Fruit fly (Drosophila melanogaster): ENCODE data around the gene CG4297.

The CG4297 gene

DNA sequence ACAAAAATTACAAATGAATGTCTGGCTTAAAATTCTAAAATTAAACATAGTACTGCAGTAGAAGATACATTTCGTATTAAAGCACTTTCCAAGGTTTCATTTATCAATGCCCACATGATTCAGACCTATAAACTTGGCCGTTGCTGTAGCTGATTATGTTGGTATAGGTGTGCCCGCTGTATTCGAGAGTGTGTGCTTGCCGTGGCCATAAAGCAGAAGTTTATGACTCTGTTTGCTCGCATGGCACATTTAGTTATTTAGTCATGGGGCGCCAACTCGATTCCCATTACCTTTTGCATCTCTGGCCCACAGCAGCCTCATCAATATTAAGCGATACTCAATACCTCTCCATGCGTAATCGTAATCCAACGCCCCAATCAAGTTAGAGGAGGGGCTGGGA, 41.0 kb upstream of the CG4297 start:
- TF ChIP-seq Eip78C (GFP tag): peak; percentile 68
- TF ChIP-seq Smox (GFP tag; optimal IDR thresholded peaks at IDR 0.05): no peak

DNA sequence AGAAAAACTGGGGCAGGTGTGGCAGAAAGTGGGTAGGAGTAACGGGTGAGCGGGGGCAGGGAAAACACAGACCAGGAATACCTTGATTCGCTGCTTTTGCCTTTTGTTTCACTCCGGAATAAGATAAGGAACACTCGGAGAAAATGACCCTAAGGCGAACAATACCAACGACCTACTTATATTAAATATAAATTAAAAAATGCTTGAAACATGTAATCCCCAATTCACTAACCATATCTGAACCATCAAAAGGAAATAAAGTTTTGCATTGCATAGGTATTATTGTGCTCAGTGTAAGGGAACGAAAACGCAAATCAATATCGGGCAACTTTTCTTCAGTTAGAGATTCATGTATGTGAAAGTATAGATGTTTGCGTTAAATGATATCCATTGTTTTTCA, 40.0 kb upstream of the CG4297 start:
- no peak for TF ChIP-seq Gug (GFP tag; IDR thresholded peaks at IDR 0.05)
- peak; percentile 60 for TF ChIP-seq CG10631 (GFP tag; optimal IDR thresholded peaks at IDR 0.05)
- peak; percentile 79 for TF ChIP-seq Hr39 (GFP tag; optimal IDR thresholded peaks at IDR 0.05)
- peak; percentile 62 for TF ChIP-seq Sox15 (GFP tag; optimal IDR thresholded peaks at IDR 0.05)
- peak; percentile 59 for TF ChIP-seq CG11902 (GFP tag; optimal IDR thresholded peaks at IDR 0.05)
- peak; percentile 42 for TF ChIP-seq dsx (GFP tag; optimal IDR thresholded peaks at IDR 0.05; ENCODE audit: poor library complexity, severe bottlenecking)
- TF ChIP-seq CG7368 (GFP tag; optimal IDR thresholded peaks at IDR 0.05): peak; percentile 42
- TF ChIP-seq Sox102F (GFP tag; optimal IDR thresholded peaks at IDR 0.05): peak; percentile 88
- peak; percentile 49 for TF ChIP-seq CG10669 (GFP tag; optimal IDR thresholded peaks at IDR 0.05)
- TF ChIP-seq eg (GFP tag; IDR thresholded peaks at IDR 0.05): peak; percentile 7; the same call in 1 of the 3 replicates
- peak; percentile 28 for TF ChIP-seq fd59A (GFP tag; optimal IDR thresholded peaks at IDR 0.05)
- no peak for TF ChIP-seq CG6276 (GFP tag; optimal IDR thresholded peaks at IDR 0.05)
- peak; percentile 27 for TF ChIP-seq CG8319 (GFP tag; optimal IDR thresholded peaks at IDR 0.05)
- TF ChIP-seq OdsH (GFP tag; optimal IDR thresholded peaks at IDR 0.05): peak; percentile 81
- TF ChIP-seq esn (GFP tag; optimal IDR thresholded peaks at IDR 0.05): peak; percentile 89
- peak; percentile 89 for TF ChIP-seq svp (GFP tag)
- TF ChIP-seq CG9139 (GFP tag; optimal IDR thresholded peaks at IDR 0.05): peak; percentile 12
- TF ChIP-seq achi (GFP tag; optimal IDR thresholded peaks at IDR 0.05): peak; percentile 74
- peak; percentile 11 for TF ChIP-seq CG11762 (GFP tag; optimal IDR thresholded peaks at IDR 0.05; ENCODE audit: insufficient read depth)
- peak; percentile 33 for TF ChIP-seq CG1621 (tag; optimal IDR thresholded peaks at IDR 0.05)
- peak; percentile 3 for TF ChIP-seq CG3032 (tag; optimal IDR thresholded peaks at IDR 0.05)
- TF ChIP-seq Eip75B (GFP tag; optimal IDR thresholded peaks at IDR 0.05): peak; percentile 73
- TF ChIP-seq Blimp-1 (GFP tag; optimal IDR thresholded peaks at IDR 0.05): no peak
- peak; percentile 66 for TF ChIP-seq Ets96B (tag; optimal IDR thresholded peaks at IDR 0.05)
- no peak for TF ChIP-seq Hr38 (GFP tag; optimal IDR thresholded peaks at IDR 0.05)
- TF ChIP-seq cyc (GFP tag; optimal IDR thresholded peaks at IDR 0.05): peak; percentile 75
- no peak for TF ChIP-seq spab (GFP tag; optimal IDR thresholded peaks at IDR 0.05)
- TF ChIP-seq CG3919 (GFP tag; optimal IDR thresholded peaks at IDR 0.05): peak; percentile 82
- no peak; the same call in 1 of the 2 replicates for TF ChIP-seq CG15336 (GFP tag; IDR thresholded peaks at IDR 0.05)
- no peak for TF ChIP-seq CG4318 (GFP tag; optimal IDR thresholded peaks at IDR 0.05)
- no peak for TF ChIP-seq Lpt (GFP tag; optimal IDR thresholded peaks at IDR 0.05)
- TF ChIP-seq ss (GFP tag; optimal IDR thresholded peaks at IDR 0.05): peak in 1 of 2 experiments; percentile 30
- TF ChIP-seq fkh (GFP tag; optimal IDR thresholded peaks at IDR 0.05): no peak
- TF ChIP-seq Eip93F (GFP tag; optimal IDR thresholded peaks at IDR 0.05): peak; percentile 70
- TF ChIP-seq vri (GFP tag; optimal IDR thresholded peaks at IDR 0.05): peak; percentile 58
- TF ChIP-seq CG34406 (GFP tag; optimal IDR thresholded peaks at IDR 0.05): peak; percentile 74
- TF ChIP-seq Hr4 (GFP tag; optimal IDR thresholded peaks at IDR 0.05): peak; percentile 28
- peak; percentile 84 for TF ChIP-seq acj6 (GFP tag; optimal IDR thresholded peaks at IDR 0.05)
- TF ChIP-seq CG8632 (GFP tag; optimal IDR thresholded peaks at IDR 0.05): peak; percentile 57
- TF ChIP-seq CG16779 (tag; optimal IDR thresholded peaks at IDR 0.05): no peak
- TF ChIP-seq CG31627 (GFP tag; optimal IDR thresholded peaks at IDR 0.05): peak; percentile 83
- peak; percentile 84 for TF ChIP-seq Met (GFP tag; optimal IDR thresholded peaks at IDR 0.05)
- peak; percentile 82 for TF ChIP-seq lz (GFP tag; optimal IDR thresholded peaks at IDR 0.05)
- TF ChIP-seq CG6792 (GFP tag; optimal IDR thresholded peaks at IDR 0.05): peak; percentile 76
- TF ChIP-seq CG32006 (GFP tag; optimal IDR thresholded peaks at IDR 0.05): peak; percentile 39
- peak; percentile 83 for TF ChIP-seq Smox (GFP tag; optimal IDR thresholded peaks at IDR 0.05)
- no peak for TF ChIP-seq CG6854 (GFP tag; optimal IDR thresholded peaks at IDR 0.05)
- peak; percentile 63 for TF ChIP-seq net (GFP tag; optimal IDR thresholded peaks at IDR 0.05)
- TF ChIP-seq CG6808 (GFP tag; optimal IDR thresholded peaks at IDR 0.05): peak; percentile 8

Data from whole organism, prepupa.